Worm (Caenorhabditis elegans) whole organism, late embryonic: ENCODE data around the gene C09B8.4.

Experiments
- C08G9.2 ChIP-seq: sonication (generic microtip); optimal IDR thresholded peaks from 2 replicates; lab custom pipeline; 2016; ENCODE audit warnings: mild to moderate bottlenecking, missing genetic modification characterization, moderate library complexity, missing compliant biosample characterization
- C38D4.7 ChIP-seq: fragments of 200-800 bp; sonication (Bioruptor generic); optimal IDR thresholded peaks from 2 replicates; lab custom pipeline; 2018; ENCODE audit warnings: mild to moderate bottlenecking, missing genetic modification characterization, moderate library complexity, missing compliant biosample characterization
- K02D7.2 ChIP-seq: sonication (generic microtip); optimal IDR thresholded peaks from 2 replicates; lab custom pipeline; 2017; ENCODE audit warnings: mild to moderate bottlenecking, missing genetic modification characterization, missing compliant biosample characterization
- T23F11.4 ChIP-seq: fragments of 200-800 bp; sonication (Bioruptor generic); optimal IDR thresholded peaks from 2 replicates; lab custom pipeline; 2018; ENCODE audit warnings: mild to moderate bottlenecking, missing genetic modification characterization, missing compliant biosample characterization
- ama-1 ChIP-seq: fragments of 150-350 bp; optimal IDR thresholded peaks from 2 replicates; lab custom pipeline; 2014
- ceh-14 ChIP-seq: sonication (generic microtip); optimal IDR thresholded peaks from 2 replicates; lab custom pipeline; 2016; ENCODE audit warnings: missing genotype, missing genetic modification characterization, missing compliant biosample characterization
- ceh-19 ChIP-seq: fragments of 200-800 bp; sonication (Bioruptor generic); optimal IDR thresholded peaks from 2 replicates; lab custom pipeline; 2018; ENCODE audit warnings: mild to moderate bottlenecking, missing genetic modification characterization, missing compliant biosample characterization
- ceh-2 ChIP-seq: sonication (generic microtip); optimal IDR thresholded peaks from 2 replicates; lab custom pipeline; 2016; ENCODE audit warnings: missing genotype, missing genetic modification characterization, missing compliant biosample characterization
- ceh-22 ChIP-seq: sonication (generic microtip); optimal IDR thresholded peaks from 2 replicates; lab custom pipeline; 2017; ENCODE audit warnings: missing biosample characterization, missing genetic modification characterization
- ceh-24 ChIP-seq: sonication (generic microtip); optimal IDR thresholded peaks from 2 replicates; lab custom pipeline; 2016; ENCODE audit warnings: mild to moderate bottlenecking, missing genetic modification characterization, missing compliant biosample characterization
- ceh-30 ChIP-seq: fragments of 150-350 bp; optimal IDR thresholded peaks from 2 replicates; lab custom pipeline; 2014; ENCODE audit warnings: missing biosample characterization, missing genetic modification characterization
- ceh-31 ChIP-seq: sonication (generic microtip); optimal IDR thresholded peaks from 2 replicates; lab custom pipeline; 2016; ENCODE audit warnings: missing genetic modification characterization, missing compliant biosample characterization
- ceh-34 ChIP-seq: sonication (generic microtip); optimal IDR thresholded peaks from 2 replicates; lab custom pipeline; 2016; ENCODE audit warnings: mild to moderate bottlenecking, missing genetic modification characterization, missing compliant biosample characterization
- ceh-48 ChIP-seq: sonication (generic microtip); optimal IDR thresholded peaks from 2 replicates; lab custom pipeline; 2016; ENCODE audit warnings: missing genetic modification characterization, inconsistent platforms, missing compliant biosample characterization
- ceh-6 ChIP-seq: fragments of 200-800 bp; sonication (Bioruptor generic); optimal IDR thresholded peaks from 2 replicates; lab custom pipeline; 2018; ENCODE audit warnings: mild to moderate bottlenecking, missing genetic modification characterization, missing compliant biosample characterization
- ceh-9 ChIP-seq: sonication (generic microtip); optimal IDR thresholded peaks from 2 replicates; lab custom pipeline; 2016; ENCODE audit warnings: mild to moderate bottlenecking, missing genetic modification characterization, inconsistent platforms, missing compliant biosample characterization
- dmd-4 ChIP-seq: sonication (generic microtip); optimal IDR thresholded peaks from 2 replicates; lab custom pipeline; 2016; ENCODE audit warnings: borderline replicate concordance, missing genetic modification characterization, missing compliant biosample characterization
- dve-1 ChIP-seq: sonication (generic microtip); optimal IDR thresholded peaks from 2 replicates; lab custom pipeline; 2017; ENCODE audit warnings: antibody characterized with exemption, mild to moderate bottlenecking, missing genetic modification characterization, missing compliant biosample characterization
- elt-2 ChIP-seq: sonication (generic microtip); optimal IDR thresholded peaks from 2 replicates; lab custom pipeline; 2016; ENCODE audit warnings: missing genetic modification reagents, missing genetic modification characterization, missing compliant biosample characterization
- elt-4 ChIP-seq: sonication (generic microtip); optimal IDR thresholded peaks from 2 replicates; lab custom pipeline; 2016; ENCODE audit warnings: missing genetic modification characterization, missing compliant biosample characterization
- ets-4 ChIP-seq: sonication (generic microtip); optimal IDR thresholded peaks from 2 replicates; lab custom pipeline; 2016; ENCODE audit warnings: missing genetic modification characterization, missing compliant biosample characterization
- fax-1 ChIP-seq: sonication (generic microtip); optimal IDR thresholded peaks from 2 replicates; lab custom pipeline; 2016; ENCODE audit warnings: missing genotype, missing genetic modification characterization, missing compliant biosample characterization
- fkh-10 ChIP-seq: fragments of 150-350 bp; optimal IDR thresholded peaks from 2 replicates; lab custom pipeline; 2014; ENCODE audit warnings: missing biosample characterization, missing genetic modification reagents, missing genetic modification characterization
- fkh-6 ChIP-seq: sonication (generic microtip); optimal IDR thresholded peaks from 2 replicates; lab custom pipeline; 2016; ENCODE audit warnings: missing genetic modification characterization, missing compliant biosample characterization
- hlh-13 ChIP-seq: fragments of 200-800 bp; sonication (Bioruptor generic); optimal IDR thresholded peaks from 2 replicates; lab custom pipeline; 2018; ENCODE audit warnings: mild to moderate bottlenecking, missing genetic modification characterization, missing compliant biosample characterization
- hlh-6 ChIP-seq: sonication (generic microtip); optimal IDR thresholded peaks from 2 replicates; lab custom pipeline; 2016; ENCODE audit warnings: missing genotype, missing genetic modification characterization, missing compliant biosample characterization
- lim-6 ChIP-seq: sonication (generic microtip); optimal IDR thresholded peaks from 2 replicates; lab custom pipeline; 2016; ENCODE audit warnings: missing genetic modification characterization, missing compliant biosample characterization
- madf-2 ChIP-seq: sonication (generic microtip); optimal IDR thresholded peaks from 2 replicates; lab custom pipeline; 2017; ENCODE audit warnings: missing genetic modification characterization, missing compliant biosample characterization
- mec-3 ChIP-seq: sonication (generic microtip); optimal IDR thresholded peaks from 2 replicates; lab custom pipeline; 2016; ENCODE audit warnings: borderline replicate concordance, missing genetic modification characterization, missing compliant biosample characterization
- nfya-1 ChIP-seq: sonication (generic microtip); optimal IDR thresholded peaks from 2 replicates; lab custom pipeline; 2017; ENCODE audit warnings: missing genetic modification characterization, mild to moderate bottlenecking, missing compliant biosample characterization, antibody characterized with exemption, moderate library complexity
- nhr-11 ChIP-seq: fragments of 150-350 bp; optimal IDR thresholded peaks from 2 replicates; lab custom pipeline; 2014; ENCODE audit warnings: missing biosample characterization, missing genetic modification characterization
- npax-4 ChIP-seq: sonication (generic microtip); optimal IDR thresholded peaks from 2 replicates; lab custom pipeline; 2016; ENCODE audit warnings: missing genetic modification characterization, missing compliant biosample characterization
- pag-3 ChIP-seq: sonication (generic microtip); optimal IDR thresholded peaks from 2 replicates; lab custom pipeline; 2016; ENCODE audit warnings: missing compliant biosample characterization, missing genetic modification characterization, borderline replicate concordance
- pha-4 ChIP-seq: fragments of 150-350 bp; optimal IDR thresholded peaks from 2 replicates; lab custom pipeline; 2018; ENCODE audit warnings: missing biosample characterization, missing genetic modification reagents, missing genetic modification characterization
- pros-1 ChIP-seq: fragments of 150-350 bp; optimal IDR thresholded peaks from 2 replicates; lab custom pipeline; 2014; ENCODE audit warnings: missing biosample characterization, missing genetic modification reagents, missing genetic modification characterization
- ref-2 ChIP-seq: sonication (generic microtip); optimal IDR thresholded peaks from 2 replicates; lab custom pipeline; 2016; ENCODE audit warnings: missing genetic modification characterization, missing compliant biosample characterization
- sox-2 ChIP-seq: fragments of 200-800 bp; sonication (Bioruptor generic); IDR thresholded peaks from 2 replicates; pipeline ENCODE4 v1.3.6; 2022; ENCODE audit warnings: missing genetic modification reagents, missing genetic modification characterization, missing compliant biosample characterization
- sox-4 ChIP-seq: sonication (generic microtip); optimal IDR thresholded peaks from 2 replicates; lab custom pipeline; 2017; ENCODE audit warnings: mild to moderate bottlenecking, missing genetic modification characterization, inconsistent platforms, missing compliant biosample characterization
- syd-9 ChIP-seq: sonication (generic microtip); optimal IDR thresholded peaks from 2 replicates; lab custom pipeline; 2016; ENCODE audit warnings: mild to moderate bottlenecking, missing genetic modification characterization, moderate library complexity, missing compliant biosample characterization
- tbx-2 ChIP-seq: sonication (generic microtip); optimal IDR thresholded peaks from 2 replicates; lab custom pipeline; 2016; ENCODE audit warnings: missing genetic modification characterization, missing compliant biosample characterization
- ttx-3 ChIP-seq: sonication (generic microtip); optimal IDR thresholded peaks from 2 replicates; lab custom pipeline; 2016; ENCODE audit warnings: missing genetic modification reagents, missing genetic modification characterization, missing compliant biosample characterization
- unc-3 ChIP-seq, 2 experiments: fragments of 200-800 bp in 1 of 2; sonication (Bioruptor generic) in 1 of 2; sonication (generic microtip) in 1 of 2; conservative IDR thresholded peaks in 1 of 2; optimal IDR thresholded peaks in 1 of 2; 2 replicates each; pipeline versions ENCODE4 v1.3.6 to Lab custom; 2016 to 2022; ENCODE audit warnings: missing compliant biosample characterization in 2 of 2, missing genetic modification characterization in 2 of 2, missing genetic modification reagents in 1 of 2
- unc-42 ChIP-seq: sonication (generic microtip); optimal IDR thresholded peaks from 2 replicates; lab custom pipeline; 2016; ENCODE audit warnings: missing genotype, missing genetic modification characterization, missing compliant biosample characterization
- unc-86 ChIP-seq: sonication (generic microtip); optimal IDR thresholded peaks from 2 replicates; lab custom pipeline; 2016; ENCODE audit warnings: missing genetic modification characterization, missing compliant biosample characterization
- ztf-16 ChIP-seq: sonication (generic microtip); optimal IDR thresholded peaks from 2 replicates; lab custom pipeline; 2017; ENCODE audit warnings: missing genetic modification characterization, missing compliant biosample characterization

C09B8.4 gene

DNA sequence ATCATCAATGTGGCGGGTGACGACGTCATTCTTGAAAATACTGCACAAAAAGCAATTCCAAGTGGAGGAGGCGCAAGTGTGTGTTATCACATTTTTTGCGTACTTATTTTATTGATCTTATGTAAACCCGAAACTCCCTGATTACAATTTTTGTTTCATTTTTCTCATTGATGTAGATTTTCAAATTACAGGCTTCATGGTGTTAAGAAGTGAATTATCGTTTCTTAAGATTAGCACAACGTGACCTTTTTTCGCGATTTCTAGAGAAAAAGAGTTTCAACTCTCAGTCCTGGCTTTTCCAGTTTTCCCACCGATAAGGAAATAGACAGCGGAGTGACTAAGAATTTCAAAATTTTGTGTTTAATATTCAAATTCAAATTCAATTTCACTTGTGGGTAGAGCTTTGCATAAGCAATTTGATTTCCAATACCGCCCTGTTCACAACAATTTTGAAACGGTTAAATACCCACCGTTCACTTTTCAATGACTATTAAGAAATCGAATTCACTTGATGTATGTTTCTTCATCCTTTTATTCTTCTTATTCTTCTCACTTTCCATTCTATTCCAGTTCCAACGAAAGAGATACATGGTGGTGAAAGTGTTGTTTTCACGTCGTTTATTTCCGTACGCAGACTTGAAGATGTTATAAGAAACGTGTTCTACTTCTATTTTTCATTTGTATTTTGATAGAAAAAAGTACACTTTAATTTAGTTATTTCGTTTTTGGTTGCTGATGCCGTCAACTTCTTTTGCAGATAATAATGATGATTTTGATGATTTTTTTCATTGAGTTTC, 7.2 kb upstream of the C09B8.4 start:
- no peak for TF ChIP-seq ceh-30 (tag; lab: Kevin White, UChicago)
- no peak for TF ChIP-seq hlh-13
- no peak for TF ChIP-seq ceh-24 (tag; lab: Kevin White, UChicago)
- no peak for TF ChIP-seq ceh-6 (GFP tag; lab: Kevin White, UChicago)
- no peak for TF ChIP-seq unc-42 (tag; lab: Kevin White, UChicago)
- no peak for TF ChIP-seq lim-6
- TF ChIP-seq pag-3 (tag; lab: Kevin White, UChicago) = no peak
- TF ChIP-seq sox-4 (tag; lab: Kevin White, UChicago) = no peak
- no peak for TF ChIP-seq madf-2 (tag; lab: Kevin White, UChicago)
- TF ChIP-seq tbx-2 (tag; lab: Kevin White, UChicago) = no peak
- no peak for TF ChIP-seq ama-1 (lab: Kevin White, UChicago)
- no peak for TF ChIP-seq elt-4
- no peak for TF ChIP-seq ceh-34
- no peak for TF ChIP-seq dve-1 (tag; lab: Kevin White, UChicago)
- no peak for TF ChIP-seq ceh-22 (tag; lab: Kevin White, UChicago)
- no peak for TF ChIP-seq pros-1 (tag; lab: Kevin White, UChicago)
- no peak for TF ChIP-seq fax-1 (tag; lab: Kevin White, UChicago)
- TF ChIP-seq unc-86 (tag; lab: Kevin White, UChicago) = no peak
- TF ChIP-seq ceh-14 (tag; lab: Kevin White, UChicago) = no peak

DNA sequence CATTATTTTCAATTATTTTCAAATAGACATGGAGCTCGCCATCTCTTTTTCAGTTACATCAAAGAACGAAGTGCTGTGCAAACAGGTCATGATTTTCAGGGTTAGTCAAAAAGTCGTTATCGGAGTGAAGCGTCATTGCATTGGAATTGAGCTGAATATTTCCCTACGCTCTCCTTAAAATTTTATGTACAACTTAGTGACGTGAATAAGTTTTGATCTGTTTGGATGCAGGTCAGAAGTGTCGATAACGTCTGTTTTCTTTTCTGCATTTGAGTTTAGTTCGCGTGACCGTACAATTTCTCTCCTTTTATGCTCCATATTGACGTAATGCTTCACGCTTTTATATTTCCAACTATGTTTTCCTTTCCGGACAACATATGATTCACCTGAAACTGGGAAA, 5.2 kb upstream of the C09B8.4 start:
- TF ChIP-seq nhr-11 (tag; lab: Kevin White, UChicago) = no peak
- no peak for TF ChIP-seq unc-3 (GFP tag; conservative IDR thresholded peaks at IDR 0.05; lab: Robert Waterston, UW)
- TF ChIP-seq unc-3 (tag; optimal IDR thresholded peaks at IDR 0.05; lab: Kevin White, UChicago) = no peak
- TF ChIP-seq ceh-9 = no peak
- TF ChIP-seq ztf-16 (tag; lab: Kevin White, UChicago) = no peak
- TF ChIP-seq pha-4 = no peak
- no peak for TF ChIP-seq mec-3 (tag; lab: Kevin White, UChicago)
- TF ChIP-seq hlh-6 (tag; lab: Kevin White, UChicago) = no peak
- no peak for TF ChIP-seq K02D7.2 (tag; lab: Kevin White, UChicago)
- TF ChIP-seq ttx-3 = no peak
- TF ChIP-seq ceh-31 (tag; lab: Kevin White, UChicago) = no peak
- no peak for TF ChIP-seq elt-4
- no peak for TF ChIP-seq ceh-19
- no peak for TF ChIP-seq C38D4.7 (GFP tag; lab: Kevin White, UChicago)
- TF ChIP-seq nfya-1 = no peak
- TF ChIP-seq syd-9 (tag; lab: Kevin White, UChicago) = no peak
- no peak for TF ChIP-seq fkh-6 (tag; lab: Kevin White, UChicago)
- no peak for TF ChIP-seq ceh-48
- no peak for TF ChIP-seq lim-6

DNA sequence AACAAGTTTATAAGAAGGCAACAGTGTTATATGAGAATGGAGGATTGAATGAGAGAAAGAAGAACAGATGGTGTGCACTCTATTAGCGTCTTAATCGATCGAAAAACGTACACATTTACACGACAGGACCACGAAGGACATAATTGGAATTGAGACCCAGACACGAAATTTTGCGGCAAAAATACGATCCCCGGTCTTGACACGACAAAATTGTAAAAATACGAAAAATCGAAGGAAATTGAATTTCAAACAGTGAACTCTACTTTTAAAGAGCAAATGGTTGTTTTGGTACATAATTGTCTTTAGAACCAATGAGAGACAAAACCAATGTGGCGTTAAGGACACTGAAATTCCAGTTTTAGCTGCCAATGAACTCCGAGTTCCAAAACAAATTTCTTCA, 2.7 kb upstream of the C09B8.4 start, which contains the start of gene lelo-3:
Gene lelo-3 (minus strand): TSS at position 101 of the 400 bp plus-strand sequence.
- no peak for TF ChIP-seq ceh-24 (tag; lab: Kevin White, UChicago)
- no peak for TF ChIP-seq T23F11.4
- no peak for TF ChIP-seq nfya-1
- no peak for TF ChIP-seq npax-4
- no peak for TF ChIP-seq ref-2
- TF ChIP-seq elt-2 (tag; lab: Kevin White, UChicago) = no peak
- TF ChIP-seq C38D4.7 (GFP tag; lab: Kevin White, UChicago) = no peak
- TF ChIP-seq fkh-10 = no peak
- TF ChIP-seq dmd-4 = no peak
- no peak for TF ChIP-seq sox-2 (GFP tag; lab: Robert Waterston, UW)
- no peak for TF ChIP-seq ets-4 (tag; lab: Kevin White, UChicago)
- TF ChIP-seq ceh-34 = no peak
- TF ChIP-seq C08G9.2 (tag; lab: Kevin White, UChicago) = no peak
- no peak for TF ChIP-seq ceh-48
- no peak for TF ChIP-seq sox-4 (tag; lab: Kevin White, UChicago)
- TF ChIP-seq ceh-2 = no peak
- TF ChIP-seq pros-1 (tag; lab: Kevin White, UChicago) = no peak
